Fruit fly (Drosophila melanogaster) whole organism, larva: ENCODE measurements around the gene CG6443.

Source experiments
- noc ChIP-seq: fragments of 200-800 bp; sonication (Bioruptor generic); optimal IDR thresholded peaks from 3 replicates; lab custom pipeline; 2019; ENCODE audit warnings: missing biosample characterization, mild to moderate bottlenecking, missing genetic modification characterization, moderate library complexity

Gene CG6443

DNA sequence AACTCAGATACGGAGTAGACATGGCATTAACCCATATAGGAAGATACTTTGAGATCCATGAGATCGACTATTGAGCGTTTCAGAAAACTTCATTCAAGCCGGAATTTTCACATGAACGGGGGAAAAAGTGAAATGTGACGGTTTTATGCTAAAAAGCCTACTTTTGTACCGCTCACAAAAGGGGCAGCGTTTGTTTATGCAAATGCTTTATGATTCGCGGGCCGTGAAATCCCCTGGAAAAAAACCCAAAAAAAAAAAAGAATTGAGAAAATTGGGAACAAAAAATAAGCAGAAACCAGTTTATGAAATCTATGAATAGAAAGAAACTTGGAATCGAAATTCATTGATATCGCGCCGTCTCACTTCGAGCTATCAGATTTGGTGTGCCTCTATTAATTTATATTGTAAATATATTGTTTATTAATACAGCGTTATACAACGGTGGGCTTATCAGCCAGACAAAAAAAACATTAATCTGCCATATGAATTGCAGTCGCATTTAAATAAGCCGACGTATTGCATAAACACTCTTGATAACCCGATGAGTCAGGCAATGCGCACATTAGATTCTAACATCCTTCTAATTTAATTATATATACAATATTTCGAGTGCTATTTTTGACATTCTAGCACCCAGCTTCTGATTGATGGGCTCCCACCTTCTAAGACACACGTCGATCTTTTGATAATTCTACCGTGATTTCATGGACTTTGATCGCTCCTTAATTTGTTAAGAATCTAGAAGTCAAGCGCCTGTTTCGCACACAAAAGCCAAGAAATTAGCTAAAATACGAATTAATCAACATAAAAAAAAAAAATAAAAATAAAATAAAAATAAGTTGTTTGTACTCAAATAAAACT lies 21.1 kb downstream of the CG6443 start:
- no peak for TF ChIP-seq noc (tag; lab: Kevin White, UChicago)

- no peak for TF ChIP-seq noc (tag; lab: Kevin White, UChicago)
Measured at dm6 chr2L:10750915-10751612, 22.3 kb downstream of the CG6443 start.

DNA sequence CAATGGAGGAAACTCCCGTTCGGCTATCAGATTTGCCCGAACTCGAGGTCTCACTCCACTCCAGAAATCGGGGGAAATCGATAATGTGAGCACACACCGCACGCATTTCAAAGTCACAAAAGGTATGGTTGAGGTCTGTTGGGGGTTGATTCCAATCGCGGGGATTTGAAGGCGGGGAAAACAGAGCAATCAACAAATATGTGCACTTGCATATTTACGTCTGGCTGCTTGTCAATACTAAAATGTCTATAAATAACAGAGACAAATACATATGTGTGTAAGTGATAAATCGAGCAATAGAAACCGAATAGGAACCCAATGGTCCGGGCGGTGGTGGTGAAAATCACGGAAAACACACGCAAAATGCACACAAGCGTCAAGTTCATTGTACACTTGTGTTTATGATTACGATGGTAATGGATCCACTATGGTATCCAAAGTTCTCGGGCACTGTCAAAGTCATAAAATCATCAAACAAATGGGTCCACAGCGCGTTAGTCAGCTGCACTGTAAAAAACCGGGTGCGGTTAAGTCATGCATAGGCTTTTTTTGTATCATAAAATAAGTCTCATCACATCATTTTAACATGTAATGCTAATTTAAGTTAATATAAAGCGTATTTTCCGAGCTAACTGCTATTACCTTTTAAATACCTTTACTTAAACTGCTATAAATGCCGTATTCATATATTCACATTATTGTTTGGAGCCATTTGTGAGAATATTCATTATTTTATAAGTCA lies 23.3 kb downstream of the CG6443 start:
- TF ChIP-seq noc (tag; lab: Kevin White, UChicago), result no peak

DNA sequence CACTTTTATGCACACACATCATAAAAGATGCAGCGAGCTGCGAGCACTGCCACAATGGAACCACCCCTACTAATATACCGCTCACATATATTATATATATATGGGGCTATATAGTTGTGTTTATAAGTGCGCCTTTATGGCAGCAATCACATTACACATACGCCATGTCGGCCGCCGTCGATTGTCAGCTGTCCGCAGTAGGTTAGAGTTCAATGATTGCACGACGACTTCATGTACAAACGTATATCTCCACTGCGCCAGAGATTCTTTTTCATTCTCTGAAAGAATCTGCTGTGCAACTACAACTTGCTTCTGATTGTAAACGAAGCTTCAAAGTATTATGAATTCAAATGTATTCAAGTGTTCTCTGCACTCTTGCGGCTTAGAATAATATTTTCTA lies 23.9 kb downstream of the CG6443 start:
- TF ChIP-seq noc (tag; lab: Kevin White, UChicago), result no peak

- no peak for TF ChIP-seq noc (tag; lab: Kevin White, UChicago)
Measured at dm6 chr2L:10753618-10754017, 24.8 kb downstream of the CG6443 start.

dm6 chr2L:10754599-10754998 lies 25.8 kb downstream of the CG6443 start:
- TF ChIP-seq noc (tag; lab: Kevin White, UChicago), result no peak

- TF ChIP-seq noc (tag; lab: Kevin White, UChicago), result no peak
Measured at dm6 chr2L:10756049-10756448, 27.3 kb downstream of the CG6443 start, which contains the start of gene CG17124. Gene CG17124 (minus strand): TSS chr2L:10756325.

dm6 chr2L:10757038-10757685 lies 28.4 kb downstream of the CG6443 start:
- TF ChIP-seq noc (tag; lab: Kevin White, UChicago), result no peak

dm6 chr2L:10759624-10760023 lies 30.8 kb downstream of the CG6443 start:
- TF ChIP-seq noc (tag; lab: Kevin White, UChicago), result no peak

dm6 chr2L:10760422-10761166 lies 31.8 kb downstream of the CG6443 start, which contains the start of gene CG6495:
Gene CG6495 (plus strand): TSS chr2L:10761116.
- TF ChIP-seq noc (tag; lab: Kevin White, UChicago), result no peak

dm6 chr2L:10767597-10768188 lies 38.9 kb downstream of the CG6443 start, which contains the start of gene Ubc2:
Gene Ubc2 (minus strand): TSS chr2L:10768006.
- TF ChIP-seq noc (tag; lab: Kevin White, UChicago), result no peak

DNA sequence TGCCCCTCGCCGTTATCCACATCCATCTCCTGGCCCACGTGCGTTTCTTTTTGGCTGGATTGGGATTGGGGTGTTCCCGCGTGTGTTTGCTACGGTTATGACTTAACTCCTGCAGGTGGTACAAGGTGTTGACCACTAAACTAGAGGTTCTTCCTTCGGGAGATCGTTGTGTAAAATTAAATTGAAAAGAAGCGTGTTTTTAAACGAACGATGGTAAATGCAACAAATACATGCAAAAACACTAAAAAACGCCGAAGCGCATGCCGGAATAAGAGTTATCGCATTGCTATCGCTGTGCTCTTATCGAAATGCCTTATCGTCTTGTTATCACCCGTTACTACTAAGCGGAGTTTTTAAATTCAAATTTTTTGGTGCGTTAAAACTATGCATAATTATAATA lies 40.9 kb downstream of the CG6443 start, which contains the start of gene CG6724:
TSS of gene CG6724 (minus strand) at position 245 of the 400 bp plus-strand sequence.
- TF ChIP-seq noc (tag; lab: Kevin White, UChicago), result no peak

dm6 chr2L:10770568-10770967 lies 41.8 kb downstream of the CG6443 start, which contains the start of gene CG17127:
Gene CG17127 (plus strand): TSS chr2L:10770868.
- no peak for TF ChIP-seq noc (tag; lab: Kevin White, UChicago)

DNA sequence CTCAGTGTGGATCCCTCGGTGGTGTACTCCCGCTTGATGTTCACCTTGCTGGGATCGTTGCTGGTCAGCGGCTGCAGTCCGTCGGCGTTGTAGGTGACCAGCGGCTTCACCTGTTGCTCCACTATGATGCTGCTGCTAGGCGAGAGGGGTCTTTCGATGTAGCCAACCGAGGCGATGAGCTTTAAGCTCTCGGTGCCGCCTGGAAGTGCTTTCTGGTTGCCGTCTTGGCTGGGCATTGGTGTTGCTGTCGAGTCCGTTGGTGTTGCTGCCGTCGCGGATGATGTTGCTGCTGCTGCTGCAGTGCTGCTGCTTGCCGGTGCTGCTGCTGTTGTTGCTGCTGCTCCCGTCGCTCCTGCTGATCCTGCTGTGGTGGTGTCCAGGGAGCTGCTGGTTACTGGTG lies 45.3 kb downstream of the CG6443 start:
- no peak for TF ChIP-seq noc (tag; lab: Kevin White, UChicago)
